Worm (Caenorhabditis elegans): ENCODE measurements around the gene lonp-2.

lonp-2 gene

DNA sequence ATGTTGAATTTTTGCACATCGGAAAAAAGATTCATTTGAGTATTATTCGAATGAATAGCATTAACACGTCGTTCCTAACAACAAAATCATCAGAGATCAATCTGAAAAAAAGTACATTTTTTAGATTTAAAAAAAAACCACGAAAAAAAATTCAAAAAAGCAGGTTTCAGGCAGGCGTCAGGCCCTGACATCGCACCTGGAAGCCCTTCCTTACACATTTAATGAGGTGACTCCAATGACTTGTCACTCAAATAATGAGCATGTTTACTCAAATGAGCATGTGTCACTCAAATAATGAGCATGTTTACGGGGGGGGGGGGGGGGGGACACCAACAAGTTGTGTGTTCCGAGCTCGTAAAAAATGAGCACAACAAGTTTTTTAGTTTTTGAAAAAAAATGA is 10.8 kb downstream of the lonp-2 start, which contains the start of gene lron-12:
Gene lron-12, minus strand, starts transcription at position 101 of the 400 bp plus-strand sequence.
- no peak for TF ChIP-seq hlh-1 (tag; optimal IDR thresholded peaks at IDR 0.05)
- no peak for TF ChIP-seq nhr-12 (tag; optimal IDR thresholded peaks at IDR 0.05)
- TF ChIP-seq lin-32 (GFP tag; optimal IDR thresholded peaks at IDR 0.05), result no peak
- no peak for TF ChIP-seq zip-8 (tag; optimal IDR thresholded peaks at IDR 0.05)
- TF ChIP-seq ceh-39 (tag; optimal IDR thresholded peaks at IDR 0.05), result no peak
- TF ChIP-seq unc-62 (GFP tag; optimal IDR thresholded peaks at IDR 0.05), result no peak
- TF ChIP-seq mls-2 (tag; optimal IDR thresholded peaks at IDR 0.05), result no peak
- TF ChIP-seq ztf-11 (tag; optimal IDR thresholded peaks at IDR 0.05), result no peak
- no peak for TF ChIP-seq ceh-43 (GFP tag; optimal IDR thresholded peaks at IDR 0.05)
- no peak for TF ChIP-seq elt-1 (tag; optimal IDR thresholded peaks at IDR 0.05; ENCODE audit: borderline replicate concordance, insufficient read depth)
- TF ChIP-seq ceh-83 (GFP tag; optimal IDR thresholded peaks at IDR 0.05), result no peak
- no peak for TF ChIP-seq elt-3 (tag; optimal IDR thresholded peaks at IDR 0.05)
- TF ChIP-seq unc-39 (tag; optimal IDR thresholded peaks at IDR 0.05), result no peak
- no peak for TF ChIP-seq nhr-237 (tag; optimal IDR thresholded peaks at IDR 0.05)
- TF ChIP-seq bed-3 (GFP tag; optimal IDR thresholded peaks at IDR 0.05), result no peak
- no peak for TF ChIP-seq nhr-76 (tag; optimal IDR thresholded peaks at IDR 0.05)
- no peak for TF ChIP-seq cnd-1 (tag; optimal IDR thresholded peaks at IDR 0.05)

DNA sequence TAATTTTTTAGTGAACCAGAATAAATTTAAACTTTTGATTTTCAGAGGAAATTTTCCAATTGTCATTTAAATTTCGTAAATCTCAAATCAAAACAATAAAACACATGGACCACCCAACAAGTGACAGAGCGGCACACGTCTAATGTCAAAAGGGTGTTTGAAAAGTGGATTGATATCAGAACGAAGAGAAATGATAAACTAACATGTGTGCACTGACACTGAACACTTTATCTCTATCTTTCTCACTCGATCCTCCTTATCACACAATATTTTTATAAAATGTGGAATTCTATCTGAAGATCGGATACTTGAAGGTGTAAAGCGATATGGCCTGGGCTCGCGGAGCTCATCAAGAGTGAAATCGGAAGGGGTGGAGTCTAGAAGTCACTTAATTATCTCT is 12.1 kb downstream of the lonp-2 start:
- TF ChIP-seq tbx-8 (GFP tag; optimal IDR thresholded peaks at IDR 0.05) (no peak), ces-1 (GFP tag; optimal IDR thresholded peaks at IDR 0.05) (no peak), unc-62 (GFP tag; optimal IDR thresholded peaks at IDR 0.05) (peak; percentile 57), hlh-1 (tag; optimal IDR thresholded peaks at IDR 0.05) (peak; percentile 40)

DNA sequence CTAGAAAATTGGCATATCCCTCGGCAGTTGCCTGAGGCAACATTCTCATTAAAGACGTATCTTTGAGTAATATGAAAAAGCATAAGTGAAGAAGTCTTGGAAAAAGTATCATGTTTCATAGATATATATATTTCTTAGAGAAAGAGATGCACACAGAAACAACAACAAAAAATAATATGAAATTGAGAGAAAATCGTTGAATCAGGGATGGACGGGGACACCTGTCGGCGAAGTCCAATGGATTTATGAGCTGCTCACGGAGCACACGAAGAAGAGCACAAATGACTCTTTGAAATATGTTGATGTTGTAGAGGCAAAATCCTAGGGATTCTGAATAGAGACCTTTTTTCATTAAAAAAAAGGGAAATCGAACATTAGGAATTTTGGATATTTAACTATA is 13.6 kb downstream of the lonp-2 start:
- TF ChIP-seq hlh-1 (tag; optimal IDR thresholded peaks at IDR 0.05), result peak; percentile 77
- TF ChIP-seq unc-120 (tag; optimal IDR thresholded peaks at IDR 0.05; ENCODE audit: poor library complexity, severe bottlenecking), result no peak
- no peak for TF ChIP-seq mab-5 (tag; optimal IDR thresholded peaks at IDR 0.05)
- TF ChIP-seq elt-3 (tag; optimal IDR thresholded peaks at IDR 0.05), result no peak
- TF ChIP-seq unc-62 (GFP tag; optimal IDR thresholded peaks at IDR 0.05), result peak; percentile 55

DNA sequence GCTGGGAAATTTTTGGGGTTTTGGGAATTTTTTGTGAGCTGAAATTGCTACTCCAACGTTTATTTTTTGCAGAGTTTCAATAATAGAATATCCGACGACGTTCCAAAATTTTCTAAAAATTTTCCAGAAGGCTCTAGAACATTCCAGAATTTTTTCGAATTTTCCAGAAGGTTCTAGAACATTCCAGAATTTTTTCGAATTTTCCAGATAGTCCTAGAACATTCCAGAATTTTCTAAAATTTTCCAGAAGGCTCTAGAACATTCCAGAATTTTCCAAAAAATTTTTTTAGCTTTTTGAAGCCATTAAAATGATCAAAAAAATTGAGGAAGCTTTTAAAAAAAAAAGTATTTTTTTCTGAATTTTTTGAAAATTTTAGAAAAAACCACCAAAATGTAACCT is 15.9 kb downstream of the lonp-2 start:
- TF ChIP-seq drap-1 (GFP tag; optimal IDR thresholded peaks at IDR 0.05) (no peak), ceh-43 (GFP tag; optimal IDR thresholded peaks at IDR 0.05) (no peak), tbx-8 (GFP tag; optimal IDR thresholded peaks at IDR 0.05) (no peak), lin-32 (GFP tag; optimal IDR thresholded peaks at IDR 0.05) (no peak), elt-1 (tag; optimal IDR thresholded peaks at IDR 0.05; ENCODE audit: borderline replicate concordance, insufficient read depth) (no peak), nhr-76 (tag; optimal IDR thresholded peaks at IDR 0.05) (no peak), blmp-1 (tag; optimal IDR thresholded peaks at IDR 0.05) (no peak), nhr-28 (tag; optimal IDR thresholded peaks at IDR 0.05) (no peak), mep-1 (tag; optimal IDR thresholded peaks at IDR 0.05) (no peak), ceh-83 (GFP tag; optimal IDR thresholded peaks at IDR 0.05) (no peak), M03D4.4 (tag; optimal IDR thresholded peaks at IDR 0.05) (no peak), ceh-39 (tag; optimal IDR thresholded peaks at IDR 0.05) (no peak), nhr-237 (tag; optimal IDR thresholded peaks at IDR 0.05) (no peak), unc-39 (tag; optimal IDR thresholded peaks at IDR 0.05) (no peak), ztf-11 (tag; optimal IDR thresholded peaks at IDR 0.05) (no peak)

DNA sequence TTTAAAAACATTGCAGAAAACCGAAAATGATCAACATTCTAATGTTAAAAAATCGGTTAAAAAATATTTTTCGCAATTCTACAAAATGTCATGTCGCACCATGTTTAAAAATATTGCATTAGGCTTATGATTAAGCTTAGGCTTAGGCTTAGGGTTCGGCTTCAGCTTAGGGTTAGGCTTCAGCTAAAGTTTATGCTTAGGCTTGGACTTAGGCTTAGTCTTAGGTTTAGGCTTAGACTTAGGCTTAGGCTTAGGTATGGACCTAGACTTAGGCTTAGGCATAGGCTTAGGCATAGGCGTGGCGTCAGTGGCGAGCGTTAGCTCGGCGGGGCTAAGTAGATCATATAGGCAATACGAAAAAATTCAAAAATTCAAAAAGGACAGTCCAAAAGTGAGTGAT is 16.8 kb downstream of the lonp-2 start:
- no peak for TF ChIP-seq ceh-43 (GFP tag; optimal IDR thresholded peaks at IDR 0.05)
- TF ChIP-seq ham-2 (GFP tag; optimal IDR thresholded peaks at IDR 0.05), result peak; percentile 23

DNA sequence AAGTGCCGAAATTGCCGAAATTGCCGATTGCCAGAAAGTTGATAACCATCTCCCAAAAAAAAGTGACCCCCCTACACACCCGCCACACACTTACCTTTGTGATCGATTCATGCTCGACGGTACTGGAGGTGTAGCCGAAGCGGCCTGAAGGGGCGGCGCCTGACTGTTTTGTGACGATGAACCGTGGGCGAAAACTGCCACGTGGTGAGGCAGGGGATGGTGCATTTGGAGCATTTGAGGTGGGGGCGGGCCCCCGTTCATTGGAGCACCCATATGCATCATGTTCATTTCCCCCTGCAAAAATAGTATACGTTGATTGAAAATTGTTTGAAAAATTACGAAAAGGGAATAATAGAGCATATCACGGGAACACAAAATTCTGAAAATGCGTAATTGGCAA is 22.5 kb downstream of the lonp-2 start, which contains the start of gene Y75B8A.6:
Gene Y75B8A.6, minus strand, starts transcription at position 292 of the 400 bp plus-strand sequence.
- no peak for TF ChIP-seq nhr-12 (tag; optimal IDR thresholded peaks at IDR 0.05)
- no peak for TF ChIP-seq snpc-4 (tag; optimal IDR thresholded peaks at IDR 0.05)
- peak; percentile 6 for TF ChIP-seq ceh-83 (GFP tag; optimal IDR thresholded peaks at IDR 0.05)
- no peak for TF ChIP-seq elt-1 (tag; optimal IDR thresholded peaks at IDR 0.05; ENCODE audit: borderline replicate concordance, insufficient read depth)

DNA sequence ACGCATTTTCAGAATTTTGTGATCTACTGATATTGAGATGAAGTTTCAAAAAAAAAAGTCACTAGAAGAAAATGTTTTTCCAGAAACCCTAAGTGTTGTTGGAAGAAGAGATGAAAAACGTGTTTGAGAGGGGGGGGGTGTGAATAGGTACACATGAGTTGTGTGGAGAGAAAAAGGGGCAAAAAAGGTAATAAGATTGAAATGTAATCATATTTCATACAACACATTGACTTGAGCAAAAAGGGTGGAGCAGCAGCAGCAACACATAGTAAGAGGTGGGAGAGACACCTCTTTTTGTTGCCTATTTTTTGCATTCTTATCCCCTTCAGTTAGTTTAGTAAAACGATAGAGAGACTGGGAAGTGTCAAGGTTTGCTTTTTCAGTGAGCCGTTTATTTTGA is 23.2 kb downstream of the lonp-2 start:
- TF ChIP-seq sem-2 (GFP tag; optimal IDR thresholded peaks at IDR 0.05), result no peak
- no peak for TF ChIP-seq flh-1 (GFP tag; optimal IDR thresholded peaks at IDR 0.05)
- peak; percentile 50 for TF ChIP-seq ces-1 (GFP tag; optimal IDR thresholded peaks at IDR 0.05)
- no peak for TF ChIP-seq mep-1 (tag; optimal IDR thresholded peaks at IDR 0.05)

Data from whole organism, mixed stage, embryonic.